Worm (Caenorhabditis elegans) whole organism, early embryonic: Measurements from ENCODE around the gene ZK328.6.

Source experiments
- hmg-4 ChIP-seq: fragments of 200-800 bp; sonication (Bioruptor generic); optimal IDR thresholded peaks from 2 replicates; lab custom pipeline; 2018; ENCODE audit warnings: mild to moderate bottlenecking, missing genetic modification characterization, missing compliant biosample characterization
- scrt-1 ChIP-seq: fragments of 200-800 bp; sonication (Bioruptor generic); IDR thresholded peaks from 2 replicates; pipeline ENCODE4 v1.3.6; 2022; ENCODE audit warnings: missing genetic modification characterization, missing compliant biosample characterization

- no peak for TF ChIP-seq scrt-1 (GFP tag; lab: Robert Waterston, UW)
- TF ChIP-seq hmg-4, result no peak
Measured at ce11 chrIII:6030483-6030882, at the start of gene ZK328.6.
